Worm (Caenorhabditis elegans) whole organism, L1 larva: ENCODE data around the gene Y59A8A.8.
"Not testable (repeated sequence)": the region's sequence is repeated elsewhere in the genome, so short reads cannot be mapped to it uniquely, and the experiment has no call there.

Experiments
- C16A3.4 ChIP-seq: fragments of 150-350 bp; optimal IDR thresholded peaks from 2 replicates; lab custom pipeline; 2014; ENCODE audit warnings: missing biosample characterization, missing genetic modification characterization
- F16B12.6 ChIP-seq: fragments of 150-350 bp; optimal IDR thresholded peaks from 2 replicates; lab custom pipeline; 2014; ENCODE audit warnings: missing biosample characterization, missing genetic modification characterization
- Y116A8C.19 ChIP-seq: sonication (generic microtip); optimal IDR thresholded peaks from 2 replicates; lab custom pipeline; 2016; ENCODE audit warnings: missing compliant biosample characterization, missing genetic modification characterization, borderline replicate concordance
- aha-1 ChIP-seq: fragments of 150-350 bp; optimal IDR thresholded peaks from 2 replicates; lab custom pipeline; 2014; ENCODE audit warnings: missing biosample characterization, missing genetic modification characterization
- ama-1 ChIP-seq: fragments of 150-350 bp; optimal IDR thresholded peaks from 2 replicates; lab custom pipeline; 2014
- blmp-1 ChIP-seq: fragments of 150-350 bp; optimal IDR thresholded peaks from 2 replicates; lab custom pipeline; 2014; ENCODE audit warnings: missing biosample characterization, missing genetic modification characterization
- ceh-88 ChIP-seq: fragments of 200-800 bp; sonication (Bioruptor generic); IDR thresholded peaks from 2 replicates; pipeline ENCODE4 v1.3.6; 2022; ENCODE audit warnings: missing genetic modification characterization, missing compliant biosample characterization
- ceh-90 ChIP-seq: sonication (generic microtip); optimal IDR thresholded peaks from 2 replicates; lab custom pipeline; 2016; ENCODE audit warnings: missing genetic modification characterization, missing compliant biosample characterization
- dsc-1 ChIP-seq: sonication (generic microtip); optimal IDR thresholded peaks from 2 replicates; lab custom pipeline; 2016; ENCODE audit warnings: mild to moderate bottlenecking, missing genetic modification characterization, missing compliant biosample characterization
- efl-1 ChIP-seq, 4 experiments: fragments of 150-350 bp; optimal IDR thresholded peaks in 3 of 4; peaks in 1 of 4; 1 replicate in 1 of 4; 2 replicates in 3 of 4; lab custom pipeline; 2014; ENCODE audit warnings: missing biosample characterization in 2 of 4, missing genetic modification characterization in 2 of 4, missing genetic modification reagents in 2 of 4
- egl-13 ChIP-seq: sonication (generic microtip); optimal IDR thresholded peaks from 2 replicates; lab custom pipeline; 2016; ENCODE audit warnings: missing genotype, missing genetic modification reagents, missing genetic modification characterization, missing compliant biosample characterization
- elt-2 ChIP-seq: sonication (generic microtip); optimal IDR thresholded peaks from 2 replicates; lab custom pipeline; 2016; ENCODE audit warnings: missing genetic modification characterization, mild to moderate bottlenecking, inconsistent platforms, missing compliant biosample characterization, missing genetic modification reagents
- ets-5 ChIP-seq: fragments of 200-800 bp; sonication (Bioruptor generic); IDR thresholded peaks from 2 replicates; pipeline ENCODE4 v1.3.6; 2022; ENCODE audit warnings: missing genetic modification characterization, missing compliant biosample characterization
- fkh-4 ChIP-seq: sonication (generic microtip); optimal IDR thresholded peaks from 2 replicates; lab custom pipeline; 2016; ENCODE audit warnings: missing compliant biosample characterization, missing genetic modification characterization, borderline replicate concordance
- hlh-4 ChIP-seq: sonication (generic microtip); optimal IDR thresholded peaks from 2 replicates; lab custom pipeline; 2016; ENCODE audit warnings: mild to moderate bottlenecking, missing genetic modification characterization, missing compliant biosample characterization
- hpl-2 ChIP-seq: fragments of 150-350 bp; optimal IDR thresholded peaks from 2 replicates; lab custom pipeline; 2014; ENCODE audit warnings: missing biosample characterization, missing genetic modification reagents, missing genetic modification characterization
- isw-1 ChIP-seq: fragments of 200-800 bp; sonication (Bioruptor generic); IDR thresholded peaks from 2 replicates; pipeline ENCODE4 v1.3.6; 2022; ENCODE audit warnings: missing genetic modification characterization, missing compliant biosample characterization
- lin-13 ChIP-seq: fragments of 150-350 bp; optimal IDR thresholded peaks from 2 replicates; lab custom pipeline; 2014; ENCODE audit warnings: missing biosample characterization, missing genetic modification reagents, missing genetic modification characterization
- lin-15B ChIP-seq: fragments of 150-350 bp; sonication (generic microtip); optimal IDR thresholded peaks from 3 replicates; lab custom pipeline; 2014; ENCODE audit warnings: missing biosample characterization, missing genetic modification characterization
- lin-35 ChIP-seq, 2 experiments: fragments of 150-350 bp; optimal IDR thresholded peaks; 2 replicates each; lab custom pipeline; 2014; ENCODE audit warnings: missing biosample characterization in 2 of 2, missing genetic modification characterization in 2 of 2, missing genetic modification reagents in 2 of 2
- lin-39 ChIP-seq: fragments of 150-350 bp; optimal IDR thresholded peaks from 2 replicates; lab custom pipeline; 2014; ENCODE audit warnings: missing biosample characterization, missing genetic modification reagents, missing genetic modification characterization
- lir-3 ChIP-seq: sonication (generic microtip); optimal IDR thresholded peaks from 2 replicates; lab custom pipeline; 2016; ENCODE audit warnings: mild to moderate bottlenecking, missing genetic modification characterization, moderate library complexity, missing compliant biosample characterization; ENCODE audit not compliant: poor library complexity
- mab-9 ChIP-seq: fragments of 200-800 bp; sonication (Bioruptor generic); IDR thresholded peaks from 2 replicates; pipeline ENCODE4 v1.3.6; 2022; ENCODE audit warnings: missing genetic modification reagents, missing genetic modification characterization, missing compliant biosample characterization
- mdl-1 ChIP-seq, 2 experiments: fragments of 150-350 bp; optimal IDR thresholded peaks; 2 replicates each; lab custom pipeline; 2014 to 2017; ENCODE audit warnings: missing biosample characterization in 2 of 2, missing genetic modification characterization in 2 of 2, inconsistent platforms in 1 of 2
- nhr-11 ChIP-seq: fragments of 150-350 bp; optimal IDR thresholded peaks from 2 replicates; lab custom pipeline; 2014; ENCODE audit warnings: missing biosample characterization, missing genetic modification characterization
- nhr-12 ChIP-seq: sonication (generic microtip); optimal IDR thresholded peaks from 2 replicates; lab custom pipeline; 2017; ENCODE audit warnings: missing biosample characterization, missing genetic modification characterization
- nhr-20 ChIP-seq: sonication (generic microtip); optimal IDR thresholded peaks from 2 replicates; lab custom pipeline; 2016; ENCODE audit warnings: mild to moderate bottlenecking, missing genetic modification characterization, missing compliant biosample characterization
- nhr-237 ChIP-seq: fragments of 150-350 bp; optimal IDR thresholded peaks from 2 replicates; lab custom pipeline; 2014; ENCODE audit warnings: missing biosample characterization, missing genetic modification characterization
- nhr-28 ChIP-seq: fragments of 150-350 bp; optimal IDR thresholded peaks from 2 replicates; lab custom pipeline; 2014; ENCODE audit warnings: missing biosample characterization, missing genetic modification characterization
- nhr-47 ChIP-seq: sonication (generic microtip); optimal IDR thresholded peaks from 2 replicates; lab custom pipeline; 2016; ENCODE audit warnings: mild to moderate bottlenecking, missing genetic modification characterization, moderate library complexity, missing compliant biosample characterization
- nhr-77 ChIP-seq: fragments of 150-350 bp; optimal IDR thresholded peaks from 2 replicates; lab custom pipeline; 2014; ENCODE audit warnings: missing biosample characterization, missing genetic modification characterization
- nhr-90 ChIP-seq: sonication (generic microtip); optimal IDR thresholded peaks from 2 replicates; lab custom pipeline; 2016; ENCODE audit warnings: mild to moderate bottlenecking, missing genetic modification characterization, missing compliant biosample characterization; ENCODE audit not compliant: poor library complexity
- pqm-1 ChIP-seq: sonication (generic microtip); optimal IDR thresholded peaks from 3 replicates; lab custom pipeline; 2017; ENCODE audit warnings: missing biosample characterization, missing genetic modification characterization
- sox-4 ChIP-seq: sonication (generic microtip); optimal IDR thresholded peaks from 2 replicates; lab custom pipeline; 2016; ENCODE audit warnings: missing genetic modification characterization, missing compliant biosample characterization
- tbx-2 ChIP-seq: sonication (generic microtip); optimal IDR thresholded peaks from 2 replicates; lab custom pipeline; 2016; ENCODE audit warnings: missing genetic modification characterization, missing compliant biosample characterization
- unc-130 ChIP-seq: fragments of 150-350 bp; optimal IDR thresholded peaks from 2 replicates; lab custom pipeline; 2017; ENCODE audit warnings: missing biosample characterization, missing genetic modification characterization, inconsistent platforms
- unc-98 ChIP-seq: fragments of 200-800 bp; sonication (Bioruptor generic); IDR thresholded peaks from 2 replicates; pipeline ENCODE4 v1.3.6; 2022; ENCODE audit warnings: missing genetic modification characterization, missing compliant biosample characterization
- xbp-1 ChIP-seq: sonication (generic microtip); optimal IDR thresholded peaks from 2 replicates; lab custom pipeline; 2016; ENCODE audit warnings: missing genetic modification characterization, missing compliant biosample characterization
- ztf-4 ChIP-seq: fragments of 150-350 bp; optimal IDR thresholded peaks from 2 replicates; lab custom pipeline; 2014; ENCODE audit warnings: missing biosample characterization, missing genetic modification characterization

The Y59A8A.8 gene

DNA sequence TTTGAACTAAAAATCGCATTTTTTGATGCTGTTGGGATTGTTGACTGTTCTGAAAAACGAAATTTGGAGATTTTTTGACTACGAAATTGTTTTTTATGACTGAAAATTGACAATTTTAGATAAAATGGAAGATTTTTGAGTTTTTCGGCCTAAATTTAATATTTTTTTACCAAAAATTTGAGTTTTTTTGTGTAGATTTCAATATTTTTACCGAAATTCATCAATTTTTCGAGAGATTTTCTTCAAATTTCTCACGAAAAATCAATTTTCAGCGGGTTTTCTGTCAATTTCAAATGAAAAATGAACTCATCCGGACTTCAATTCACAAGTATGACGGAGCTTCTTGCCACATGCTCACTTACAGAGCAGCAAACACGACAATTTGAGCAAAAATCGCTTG, at the start of gene Y59A8A.8:
Gene Y59A8A.8 (plus strand): TSS at position 301 of the 400 bp plus-strand sequence.
- not testable (repeated sequence) for TF ChIP-seq ets-5 (GFP tag; lab: Robert Waterston, UW); unc-130 (tag; lab: Kevin White, UChicago); aha-1

DNA sequence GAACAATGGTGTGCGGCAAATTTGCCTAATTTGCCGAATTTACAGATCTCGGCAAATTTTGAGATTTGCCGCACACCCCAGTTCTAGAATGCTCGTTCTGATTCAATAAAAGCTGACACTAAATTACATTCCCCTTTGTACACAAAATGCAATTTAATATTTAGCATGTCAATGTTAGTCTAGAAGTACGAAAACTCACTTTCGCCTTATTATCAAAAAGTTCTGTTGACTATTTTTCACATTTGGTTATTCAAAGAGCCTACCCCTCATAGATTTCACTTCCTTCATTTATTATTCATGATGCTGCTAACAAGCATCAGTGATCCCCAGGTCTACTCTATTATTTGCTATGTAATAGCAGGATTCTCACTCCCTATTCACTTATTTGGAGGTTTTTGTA, 46.8 kb upstream of the Y59A8A.8 start, which contains the start of gene srh-298:
Gene srh-298 (plus strand): TSS at position 301 of the 400 bp plus-strand sequence.
- TF ChIP-seq lin-15B (tag; lab: Kevin White, UChicago) (no peak), efl-1 (optimal IDR thresholded peaks at IDR 0.05; lab: Kevin White, UChicago) (no peak), efl-1 (GFP tag; optimal IDR thresholded peaks at IDR 0.05 in 1 of 2; lab: Kevin White, UChicago) (peak in 1 of 2 experiments; percentile 14), ceh-88 (no peak)

DNA sequence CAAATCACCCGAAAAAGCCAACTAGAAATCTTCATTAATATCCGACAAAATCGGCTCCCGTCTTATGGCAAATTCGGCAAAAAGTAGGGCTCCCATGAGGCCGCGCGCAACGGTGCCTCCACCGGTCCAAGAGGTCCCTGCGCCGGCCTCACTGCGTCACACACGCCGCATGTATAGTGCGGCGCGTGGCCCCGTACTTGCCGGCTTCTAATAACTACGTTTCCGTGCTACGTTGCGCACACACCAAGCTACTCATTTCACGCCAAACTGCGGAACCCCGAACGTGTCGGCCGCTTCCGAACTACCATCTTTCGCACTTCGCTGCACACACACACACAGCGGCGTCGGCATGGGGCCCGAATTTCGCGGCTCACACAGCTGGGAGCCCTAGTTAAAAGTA, 45.7 kb upstream of the Y59A8A.8 start:
- no peak for TF ChIP-seq efl-1 (optimal IDR thresholded peaks at IDR 0.05; lab: Kevin White, UChicago)
- peak in 1 of 2 experiments; percentile 23 for TF ChIP-seq efl-1 (GFP tag; optimal IDR thresholded peaks at IDR 0.05 in 1 of 2; lab: Kevin White, UChicago)
- no peak for TF ChIP-seq elt-2 (tag; lab: Kevin White, UChicago)

DNA sequence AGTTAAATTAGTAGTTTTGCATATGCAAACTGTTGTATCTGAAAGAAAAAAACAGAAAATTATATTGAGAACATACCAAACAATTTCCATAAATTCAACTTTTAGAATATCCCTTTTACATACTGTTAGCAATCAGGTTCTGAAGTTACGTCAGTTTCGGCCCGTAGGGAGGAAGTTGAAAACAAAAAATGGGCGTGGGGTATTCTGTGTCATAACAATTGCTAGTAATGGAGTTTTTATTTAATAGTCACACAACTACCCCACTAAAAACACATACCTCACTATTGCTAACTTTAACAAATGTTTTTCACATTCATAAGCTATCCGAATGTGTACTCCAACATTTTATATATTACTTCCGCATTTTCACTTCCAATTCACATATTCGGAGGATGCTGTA, 43.6 kb upstream of the Y59A8A.8 start, which contains the start of gene srh-300:
Gene srh-300 (plus strand): TSS at position 301 of the 400 bp plus-strand sequence.
- TF ChIP-seq nhr-20 (tag; lab: Kevin White, UChicago) (no peak), nhr-47 (tag; lab: Kevin White, UChicago) (no peak), F16B12.6 (tag; lab: Kevin White, UChicago) (no peak), nhr-237 (tag; lab: Kevin White, UChicago) (no peak), dsc-1 (tag; lab: Kevin White, UChicago) (no peak), mdl-1 (tag; optimal IDR thresholded peaks at IDR 0.05; lab: Kevin White, UChicago) (no peak), lin-39 (tag; lab: Kevin White, UChicago) (no peak), fkh-4 (tag; lab: Kevin White, UChicago) (no peak), nhr-11 (no peak), ztf-4 (tag; lab: Kevin White, UChicago) (no peak), ceh-88 (no peak), lin-35 (GFP tag; optimal IDR thresholded peaks at IDR 0.05; lab: Kevin White, UChicago) (no peak), sox-4 (tag; lab: Kevin White, UChicago) (no peak), nhr-12 (no peak), pqm-1 (tag; lab: Kevin White, UChicago) (no peak), ama-1 (no peak)

DNA sequence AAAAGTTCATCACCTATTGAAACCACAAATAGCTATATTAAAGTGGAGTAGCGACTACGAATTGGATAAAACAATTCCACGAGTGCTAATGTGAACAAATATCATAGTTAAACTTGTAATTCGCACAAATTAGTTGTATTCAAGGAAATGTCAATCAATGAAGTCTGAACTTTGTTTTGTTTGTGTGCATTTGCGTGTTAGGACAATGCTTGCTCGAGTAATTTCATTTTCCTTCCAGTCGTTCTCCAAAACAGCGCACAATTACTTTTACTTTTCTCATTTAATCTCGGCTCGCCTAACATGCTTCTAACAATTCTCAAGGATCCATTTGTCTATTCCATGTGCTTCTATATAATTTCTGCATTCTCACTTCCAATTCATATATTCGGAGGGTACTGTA, 40.8 kb upstream of the Y59A8A.8 start, which contains the start of gene srh-301:
Gene srh-301 (plus strand): TSS at position 301 of the 400 bp plus-strand sequence.
- TF ChIP-seq isw-1 (GFP tag; lab: Robert Waterston, UW) (no peak), C16A3.4 (no peak), unc-98 (GFP tag; lab: Robert Waterston, UW) (no peak), tbx-2 (tag; lab: Kevin White, UChicago) (no peak), egl-13 (tag; lab: Kevin White, UChicago) (no peak), nhr-77 (no peak), lir-3 (tag; lab: Kevin White, UChicago) (no peak), lin-13 (GFP tag; lab: Kevin White, UChicago) (no peak), blmp-1 (tag; lab: Kevin White, UChicago) (no peak), lin-15B (tag; lab: Kevin White, UChicago) (no peak), nhr-28 (no peak), mab-9 (GFP tag; lab: Robert Waterston, UW) (no peak), hpl-2 (GFP tag; lab: Kevin White, UChicago) (no peak), lin-35 (GFP tag; optimal IDR thresholded peaks at IDR 0.05; lab: Kevin White, UChicago) (no peak), nhr-90 (tag; lab: Kevin White, UChicago) (no peak), Y116A8C.19 (tag; lab: Kevin White, UChicago) (no peak), ceh-90 (tag; lab: Kevin White, UChicago) (no peak), xbp-1 (tag; lab: Kevin White, UChicago) (no peak), hlh-4 (no peak)
- TF ChIP-seq, all 84 proteins: peak for 0
